Worm (Caenorhabditis elegans) whole organism, L1 larva: ENCODE data around the gene ZK856.16.

Experiments
- C04F5.9 ChIP-seq: sonication (generic microtip); optimal IDR thresholded peaks from 2 replicates; lab custom pipeline; 2016; ENCODE audit warnings: missing genetic modification characterization, missing compliant biosample characterization
- C34B4.2 ChIP-seq: sonication (generic microtip); optimal IDR thresholded peaks from 2 replicates; lab custom pipeline; 2017; ENCODE audit warnings: mild to moderate bottlenecking, missing genetic modification characterization, missing compliant biosample characterization
- alr-1 ChIP-seq: fragments of 200-800 bp; sonication (Bioruptor generic); optimal IDR thresholded peaks from 2 replicates; lab custom pipeline; 2018; ENCODE audit warnings: borderline replicate concordance, mild to moderate bottlenecking, missing genetic modification characterization, missing compliant biosample characterization
- ama-1 ChIP-seq: fragments of 150-350 bp; optimal IDR thresholded peaks from 2 replicates; lab custom pipeline; 2014
- blmp-1 ChIP-seq: fragments of 150-350 bp; optimal IDR thresholded peaks from 2 replicates; lab custom pipeline; 2014; ENCODE audit warnings: missing biosample characterization, missing genetic modification characterization
- ceh-63 ChIP-seq: fragments of 200-800 bp; sonication (Bioruptor generic); optimal IDR thresholded peaks from 2 replicates; lab custom pipeline; 2018; ENCODE audit warnings: mild to moderate bottlenecking, missing genetic modification characterization, missing compliant biosample characterization
- ceh-8 ChIP-seq: fragments of 200-800 bp; sonication (Bioruptor generic); optimal IDR thresholded peaks from 2 replicates; lab custom pipeline; 2018; ENCODE audit warnings: mild to moderate bottlenecking, missing genetic modification characterization, moderate library complexity, missing compliant biosample characterization
- efl-1 ChIP-seq, 4 experiments: fragments of 150-350 bp; optimal IDR thresholded peaks in 3 of 4; peaks in 1 of 4; 1 replicate in 1 of 4; 2 replicates in 3 of 4; lab custom pipeline; 2014; ENCODE audit warnings: missing biosample characterization in 2 of 4, missing genetic modification characterization in 2 of 4, missing genetic modification reagents in 2 of 4
- egl-13 ChIP-seq: sonication (generic microtip); optimal IDR thresholded peaks from 2 replicates; lab custom pipeline; 2016; ENCODE audit warnings: missing genotype, missing genetic modification reagents, missing genetic modification characterization, missing compliant biosample characterization
- egl-27 ChIP-seq, 2 experiments: fragments of 150-350 bp in 1 of 2; sonication (generic microtip); optimal IDR thresholded peaks; 3 replicates each; lab custom pipeline; 2017 to 2018; ENCODE audit warnings: missing biosample characterization in 2 of 2, missing genetic modification characterization in 2 of 2, missing genetic modification reagents in 2 of 2
- elt-2 ChIP-seq: sonication (generic microtip); optimal IDR thresholded peaks from 2 replicates; lab custom pipeline; 2016; ENCODE audit warnings: missing genetic modification characterization, mild to moderate bottlenecking, inconsistent platforms, missing compliant biosample characterization, missing genetic modification reagents
- elt-3 ChIP-seq, 6 experiments: fragments of 150-350 bp in 1 of 6; sonication (generic microtip); optimal IDR thresholded peaks; 2 replicates each; lab custom pipeline; 2017 to 2018; ENCODE audit warnings: missing biosample characterization in 6 of 6, missing genetic modification characterization in 6 of 6, inconsistent platforms in 1 of 6
- ets-5 ChIP-seq: fragments of 200-800 bp; sonication (Bioruptor generic); IDR thresholded peaks from 2 replicates; pipeline ENCODE4 v1.3.6; 2022; ENCODE audit warnings: missing genetic modification characterization, missing compliant biosample characterization
- fkh-4 ChIP-seq: sonication (generic microtip); optimal IDR thresholded peaks from 2 replicates; lab custom pipeline; 2016; ENCODE audit warnings: missing compliant biosample characterization, missing genetic modification characterization, borderline replicate concordance
- fos-1 ChIP-seq: fragments of 150-350 bp; optimal IDR thresholded peaks from 2 replicates; lab custom pipeline; 2014; ENCODE audit warnings: missing biosample characterization, missing genetic modification characterization
- irx-1 ChIP-seq: sonication (generic microtip); optimal IDR thresholded peaks from 2 replicates; lab custom pipeline; 2016; ENCODE audit warnings: missing genetic modification characterization, missing compliant biosample characterization
- isw-1 ChIP-seq: fragments of 200-800 bp; sonication (Bioruptor generic); IDR thresholded peaks from 2 replicates; pipeline ENCODE4 v1.3.6; 2022; ENCODE audit warnings: missing genetic modification characterization, missing compliant biosample characterization
- jun-1 ChIP-seq: fragments of 150-350 bp; optimal IDR thresholded peaks from 2 replicates; lab custom pipeline; 2014; ENCODE audit warnings: missing biosample characterization, missing genetic modification reagents, missing genetic modification characterization
- lin-14 ChIP-seq: fragments of 200-800 bp; sonication (Bioruptor generic); optimal IDR thresholded peaks from 2 replicates; lab custom pipeline; 2018; ENCODE audit warnings: mild to moderate bottlenecking, missing genetic modification characterization, moderate library complexity, missing compliant biosample characterization
- lin-15B ChIP-seq: fragments of 150-350 bp; sonication (generic microtip); optimal IDR thresholded peaks from 3 replicates; lab custom pipeline; 2014; ENCODE audit warnings: missing biosample characterization, missing genetic modification characterization
- lir-3 ChIP-seq: sonication (generic microtip); optimal IDR thresholded peaks from 2 replicates; lab custom pipeline; 2016; ENCODE audit warnings: mild to moderate bottlenecking, missing genetic modification characterization, moderate library complexity, missing compliant biosample characterization; ENCODE audit not compliant: poor library complexity
- lsy-2 ChIP-seq, 2 experiments: fragments of 150-350 bp; optimal IDR thresholded peaks; 2 replicates each; lab custom pipeline; 2014; ENCODE audit warnings: missing biosample characterization in 2 of 2, missing genetic modification characterization in 2 of 2
- mab-9 ChIP-seq: fragments of 200-800 bp; sonication (Bioruptor generic); IDR thresholded peaks from 2 replicates; pipeline ENCODE4 v1.3.6; 2022; ENCODE audit warnings: missing genetic modification reagents, missing genetic modification characterization, missing compliant biosample characterization
- mdl-1 ChIP-seq, 2 experiments: fragments of 150-350 bp; optimal IDR thresholded peaks; 2 replicates each; lab custom pipeline; 2014 to 2017; ENCODE audit warnings: missing biosample characterization in 2 of 2, missing genetic modification characterization in 2 of 2, inconsistent platforms in 1 of 2
- mef-2 ChIP-seq: fragments of 150-350 bp; optimal IDR thresholded peaks from 2 replicates; lab custom pipeline; 2014; ENCODE audit warnings: missing biosample characterization, missing genetic modification characterization
- nhr-237 ChIP-seq: fragments of 150-350 bp; optimal IDR thresholded peaks from 2 replicates; lab custom pipeline; 2014; ENCODE audit warnings: missing biosample characterization, missing genetic modification characterization
- nhr-47 ChIP-seq: sonication (generic microtip); optimal IDR thresholded peaks from 2 replicates; lab custom pipeline; 2016; ENCODE audit warnings: mild to moderate bottlenecking, missing genetic modification characterization, moderate library complexity, missing compliant biosample characterization
- nhr-71 ChIP-seq: sonication (generic microtip); optimal IDR thresholded peaks from 2 replicates; lab custom pipeline; 2016; ENCODE audit warnings: mild to moderate bottlenecking, missing genetic modification characterization, moderate library complexity, missing compliant biosample characterization
- nhr-77 ChIP-seq: fragments of 150-350 bp; optimal IDR thresholded peaks from 2 replicates; lab custom pipeline; 2014; ENCODE audit warnings: missing biosample characterization, missing genetic modification characterization
- nhr-84 ChIP-seq: sonication (generic microtip); optimal IDR thresholded peaks from 2 replicates; lab custom pipeline; 2017; ENCODE audit warnings: missing biosample characterization, missing genetic modification characterization
- nhr-90 ChIP-seq: sonication (generic microtip); optimal IDR thresholded peaks from 2 replicates; lab custom pipeline; 2016; ENCODE audit warnings: mild to moderate bottlenecking, missing genetic modification characterization, missing compliant biosample characterization; ENCODE audit not compliant: poor library complexity
- pag-3 ChIP-seq: sonication (generic microtip); optimal IDR thresholded peaks from 2 replicates; lab custom pipeline; 2017; ENCODE audit warnings: missing genetic modification characterization, mild to moderate bottlenecking, missing compliant biosample characterization, antibody characterized with exemption, borderline replicate concordance; ENCODE audit not compliant: insufficient read depth
- pax-3 ChIP-seq: fragments of 200-800 bp; sonication (Bioruptor generic); optimal IDR thresholded peaks from 2 replicates; lab custom pipeline; 2018; ENCODE audit warnings: mild to moderate bottlenecking, missing genetic modification characterization, moderate library complexity, missing compliant biosample characterization
- rnt-1 ChIP-seq: sonication (generic microtip); optimal IDR thresholded peaks from 2 replicates; lab custom pipeline; 2016; ENCODE audit warnings: mild to moderate bottlenecking, missing genetic modification characterization, moderate library complexity, missing compliant biosample characterization
- snpc-4 ChIP-seq: fragments of 150-350 bp; optimal IDR thresholded peaks from 2 replicates; lab custom pipeline; 2014; ENCODE audit warnings: missing biosample characterization, missing genetic modification characterization
- snu-23 ChIP-seq: sonication (generic microtip); optimal IDR thresholded peaks from 2 replicates; lab custom pipeline; 2016; ENCODE audit warnings: missing genetic modification characterization, missing compliant biosample characterization
- sox-4 ChIP-seq: sonication (generic microtip); optimal IDR thresholded peaks from 2 replicates; lab custom pipeline; 2016; ENCODE audit warnings: missing genetic modification characterization, missing compliant biosample characterization
- sptf-1 ChIP-seq: fragments of 150-350 bp; optimal IDR thresholded peaks from 2 replicates; lab custom pipeline; 2014; ENCODE audit warnings: missing biosample characterization, missing genetic modification characterization
- tbx-2 ChIP-seq: sonication (generic microtip); optimal IDR thresholded peaks from 2 replicates; lab custom pipeline; 2016; ENCODE audit warnings: missing genetic modification characterization, missing compliant biosample characterization
- tlp-1 ChIP-seq: fragments of 150-350 bp; optimal IDR thresholded peaks from 2 replicates; lab custom pipeline; 2014; ENCODE audit warnings: missing biosample characterization, missing genetic modification characterization
- unc-30 ChIP-seq: sonication (generic microtip); optimal IDR thresholded peaks from 2 replicates; lab custom pipeline; 2017; ENCODE audit warnings: missing biosample characterization, missing genetic modification characterization
- unc-62 ChIP-seq: fragments of 150-350 bp; optimal IDR thresholded peaks from 2 replicates; lab custom pipeline; 2014; ENCODE audit warnings: missing biosample characterization, missing genetic modification reagents, missing genetic modification characterization
- unc-86 ChIP-seq: sonication (generic microtip); optimal IDR thresholded peaks from 2 replicates; lab custom pipeline; 2016; ENCODE audit warnings: missing genetic modification characterization, missing compliant biosample characterization
- unc-98 ChIP-seq: fragments of 200-800 bp; sonication (Bioruptor generic); IDR thresholded peaks from 2 replicates; pipeline ENCODE4 v1.3.6; 2022; ENCODE audit warnings: missing genetic modification characterization, missing compliant biosample characterization
- vab-15 ChIP-seq: sonication (generic microtip); optimal IDR thresholded peaks from 2 replicates; lab custom pipeline; 2017; ENCODE audit warnings: missing genotype, mild to moderate bottlenecking, missing genetic modification characterization, missing compliant biosample characterization
- zag-1 ChIP-seq: fragments of 150-350 bp; optimal IDR thresholded peaks from 2 replicates; lab custom pipeline; 2014; ENCODE audit warnings: missing biosample characterization, missing genetic modification characterization
- zip-4 ChIP-seq: fragments of 200-800 bp; sonication (Bioruptor generic); optimal IDR thresholded peaks from 2 replicates; lab custom pipeline; 2018; ENCODE audit warnings: mild to moderate bottlenecking, missing genetic modification characterization, moderate library complexity, missing compliant biosample characterization
- ztf-11 ChIP-seq, 2 experiments: sonication (generic microtip); optimal IDR thresholded peaks; 2 replicates each; lab custom pipeline; 2016 to 2017; ENCODE audit warnings: missing genetic modification characterization in 2 of 2, missing biosample characterization in 1 of 2, missing compliant biosample characterization in 1 of 2
- ztf-4 ChIP-seq: fragments of 150-350 bp; optimal IDR thresholded peaks from 2 replicates; lab custom pipeline; 2014; ENCODE audit warnings: missing biosample characterization, missing genetic modification characterization

The ZK856.16 gene

ce11 chrV:10204863-10205338, 482 bp downstream of the ZK856.16 start, which contains the start of the genes ZK856.19 and ZK856.11 (continued):
- no peak for TF ChIP-seq jun-1
- TF ChIP-seq unc-62 (GFP tag; lab: Kevin White, UChicago), result no peak
- peak; percentile 69 for TF ChIP-seq lin-14
- TF ChIP-seq lin-15B (tag; lab: Kevin White, UChicago), result peak; percentile 78
- no peak for TF ChIP-seq alr-1 (tag; lab: Kevin White, UChicago)
- TF ChIP-seq pax-3 (tag; lab: Kevin White, UChicago), result no peak
- TF ChIP-seq nhr-71, result peak; percentile 85
- TF ChIP-seq, all 84 proteins: peak for 42

- TF ChIP-seq fos-1 (tag; lab: Kevin White, UChicago), result no peak
- TF ChIP-seq nhr-90 (tag; lab: Kevin White, UChicago), result no peak
- no peak for TF ChIP-seq efl-1 (optimal IDR thresholded peaks at IDR 0.05; lab: Kevin White, UChicago)
- no peak for TF ChIP-seq efl-1 (GFP tag; optimal IDR thresholded peaks at IDR 0.05 in 1 of 2; lab: Kevin White, UChicago)
- TF ChIP-seq nhr-237 (tag; lab: Kevin White, UChicago), result no peak
- no peak for TF ChIP-seq ztf-11 (tag; optimal IDR thresholded peaks at IDR 0.05; lab: Kevin White, UChicago)
- TF ChIP-seq lin-14, result peak; percentile 38
- TF ChIP-seq tbx-2 (tag; lab: Kevin White, UChicago), result no peak
- TF ChIP-seq nhr-71, result peak; percentile 31
- peak in 1 of 2 experiments; percentile 0 for TF ChIP-seq mdl-1 (tag; optimal IDR thresholded peaks at IDR 0.05; lab: Kevin White, UChicago)
- peak in 1 of 6 experiments; percentile 80 for TF ChIP-seq elt-3 (tag; optimal IDR thresholded peaks at IDR 0.05; lab: Kevin White, UChicago)
- no peak for TF ChIP-seq ets-5 (GFP tag; lab: Robert Waterston, UW)
- TF ChIP-seq elt-2, result peak; percentile 22
- no peak for TF ChIP-seq egl-13 (tag; lab: Kevin White, UChicago)
- TF ChIP-seq zip-4, result no peak
- no peak for TF ChIP-seq lir-3 (tag; lab: Kevin White, UChicago)
- TF ChIP-seq nhr-77 (tag; lab: Kevin White, UChicago), result no peak
- no peak for TF ChIP-seq fkh-4 (tag; lab: Kevin White, UChicago)
- no peak for TF ChIP-seq egl-27 (tag; optimal IDR thresholded peaks at IDR 0.05; lab: Kevin White, UChicago)
- TF ChIP-seq nhr-84, result no peak
- TF ChIP-seq ceh-63 (GFP tag; lab: Kevin White, UChicago), result no peak
- no peak for TF ChIP-seq tlp-1 (tag; lab: Kevin White, UChicago)
- no peak for TF ChIP-seq ztf-4 (tag; lab: Kevin White, UChicago)
- TF ChIP-seq pag-3 (tag; lab: Kevin White, UChicago), result no peak
- TF ChIP-seq unc-98 (GFP tag; lab: Robert Waterston, UW), result no peak
- TF ChIP-seq unc-86, result no peak
- TF ChIP-seq mef-2, result no peak
- no peak for TF ChIP-seq C04F5.9 (tag; lab: Kevin White, UChicago)
- no peak for TF ChIP-seq C34B4.2 (tag; lab: Kevin White, UChicago)
- no peak for TF ChIP-seq unc-62 (GFP tag; lab: Kevin White, UChicago)
- TF ChIP-seq zag-1, result no peak
- TF ChIP-seq ama-1 (lab: Kevin White, UChicago), result no peak
- TF ChIP-seq snpc-4 (tag; lab: Kevin White, UChicago), result no peak
- no peak for TF ChIP-seq irx-1 (tag; lab: Kevin White, UChicago)
- TF ChIP-seq nhr-47 (tag; lab: Kevin White, UChicago), result no peak
- TF ChIP-seq lsy-2 (tag; optimal IDR thresholded peaks at IDR 0.05; lab: Kevin White, UChicago), result no peak
- no peak for TF ChIP-seq ceh-8 (GFP tag; lab: Kevin White, UChicago)
- no peak for TF ChIP-seq pax-3 (tag; lab: Kevin White, UChicago)
- TF ChIP-seq isw-1, result no peak
- peak; percentile 80 for TF ChIP-seq blmp-1 (tag; lab: Kevin White, UChicago)
- TF ChIP-seq mab-9 (GFP tag; lab: Robert Waterston, UW), result no peak
- no peak for TF ChIP-seq vab-15 (tag; lab: Kevin White, UChicago)
- no peak for TF ChIP-seq sox-4 (tag; lab: Kevin White, UChicago)
- TF ChIP-seq unc-30 (tag; lab: Kevin White, UChicago), result no peak
- peak; percentile 29 for TF ChIP-seq snu-23 (GFP tag; lab: Kevin White, UChicago)
- no peak for TF ChIP-seq sptf-1 (tag; lab: Kevin White, UChicago)
- no peak for TF ChIP-seq rnt-1 (tag; lab: Kevin White, UChicago)
Measured at ce11 chrV:10203435-10204009, 1.9 kb downstream of the ZK856.16 start, which contains the start of gene chpf-1. TSS of gene chpf-1 (minus strand) at chrV:10203485.
